Worm (Caenorhabditis elegans) whole organism, mixed stage, embryonic: ENCODE results near the gene C05E11.2.

Experiments
- mls-2 ChIP-seq: sonication (generic microtip); optimal IDR thresholded peaks from 2 replicates; lab custom pipeline; 2016; ENCODE audit warnings: mild to moderate bottlenecking, missing genetic modification characterization, moderate library complexity, missing compliant biosample characterization
- nhr-237 ChIP-seq: fragments of 150-350 bp; optimal IDR thresholded peaks from 2 replicates; lab custom pipeline; 2014; ENCODE audit warnings: missing biosample characterization, missing genetic modification characterization

DNA sequence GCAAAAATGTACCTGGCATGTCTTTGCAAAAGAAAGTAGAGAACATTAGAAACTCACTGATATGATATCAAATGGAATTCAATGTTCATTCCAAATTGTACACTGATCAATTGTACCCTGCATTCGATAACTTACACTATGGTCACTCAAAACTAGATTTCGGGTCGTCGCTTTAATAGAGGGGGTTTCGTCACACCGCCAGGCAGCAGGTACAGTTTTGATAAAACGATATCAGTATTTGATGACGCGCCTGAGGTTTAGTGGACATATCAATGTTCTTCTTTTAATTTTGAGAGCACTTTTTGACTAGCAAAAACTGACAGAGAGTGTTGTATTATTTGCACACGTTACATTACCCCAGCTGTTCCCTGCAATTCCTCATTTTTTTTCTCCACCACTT is 49.4 kb downstream of the C05E11.2 start:
- TF ChIP-seq mls-2 (tag; lab: Kevin White, UChicago), result no peak
- TF ChIP-seq nhr-237 (tag; lab: Kevin White, UChicago), result no peak
